Worm (Caenorhabditis elegans) whole organism, L3 larva: ENCODE data around the gene cyp-35B1.

Experiments
- R02D3.7 ChIP-seq: fragments of 150-350 bp; optimal IDR thresholded peaks from 2 replicates; lab custom pipeline; 2014; ENCODE audit warnings: missing biosample characterization, missing genetic modification characterization
- ZK546.5 ChIP-seq: sonication (generic microtip); optimal IDR thresholded peaks from 2 replicates; lab custom pipeline; 2017; ENCODE audit warnings: missing biosample characterization, missing genetic modification characterization
- ama-1 ChIP-seq: fragments of 150-350 bp; optimal IDR thresholded peaks from 2 replicates; lab custom pipeline; 2018
- ceh-16 ChIP-seq: sonication (generic microtip); optimal IDR thresholded peaks from 2 replicates; lab custom pipeline; 2017; ENCODE audit warnings: missing biosample characterization, missing genetic modification characterization
- ceh-28 ChIP-seq: fragments of 150-350 bp; optimal IDR thresholded peaks from 2 replicates; lab custom pipeline; 2014; ENCODE audit warnings: missing biosample characterization, missing genetic modification reagents, missing genetic modification characterization
- ceh-9 ChIP-seq: sonication (generic microtip); optimal IDR thresholded peaks from 2 replicates; lab custom pipeline; 2018; ENCODE audit warnings: missing biosample characterization, missing genetic modification characterization
- daf-12 ChIP-seq: fragments of 150-350 bp; optimal IDR thresholded peaks from 2 replicates; lab custom pipeline; 2014; ENCODE audit warnings: missing biosample characterization, missing genetic modification reagents, missing genetic modification characterization
- egl-27 ChIP-seq: sonication (generic microtip); optimal IDR thresholded peaks from 4 replicates; lab custom pipeline; 2017; ENCODE audit warnings: missing biosample characterization, missing genetic modification reagents, missing genetic modification characterization
- elt-1 ChIP-seq: fragments of 150-350 bp; optimal IDR thresholded peaks from 2 replicates; lab custom pipeline; 2014; ENCODE audit warnings: missing biosample characterization, missing genetic modification characterization
- elt-2 ChIP-seq: sonication (generic microtip); optimal IDR thresholded peaks from 2 replicates; lab custom pipeline; 2016; ENCODE audit warnings: missing genetic modification reagents, mild to moderate bottlenecking, missing genetic modification characterization, missing compliant biosample characterization
- elt-3 ChIP-seq, 3 experiments: fragments of 150-350 bp in 1 of 3; sonication (generic microtip) in 2 of 3; optimal IDR thresholded peaks; 2 replicates in 2 of 3; 4 replicates in 1 of 3; lab custom pipeline; 2014 to 2017; ENCODE audit warnings: missing biosample characterization in 3 of 3, missing genetic modification characterization in 3 of 3
- eor-1 ChIP-seq, 2 experiments: fragments of 150-350 bp; optimal IDR thresholded peaks; 2 replicates each; lab custom pipeline; 2014 to 2018; ENCODE audit warnings: missing biosample characterization in 2 of 2, missing genetic modification characterization in 2 of 2
- fkh-10 ChIP-seq: sonication (generic microtip); optimal IDR thresholded peaks from 2 replicates; lab custom pipeline; 2017; ENCODE audit warnings: missing biosample characterization, missing genetic modification reagents, missing genetic modification characterization
- fos-1 ChIP-seq: fragments of 150-350 bp; optimal IDR thresholded peaks from 2 replicates; lab custom pipeline; 2014; ENCODE audit warnings: missing biosample characterization, missing genetic modification characterization
- hmg-11 ChIP-seq: sonication (generic microtip); optimal IDR thresholded peaks from 2 replicates; lab custom pipeline; 2016; ENCODE audit warnings: missing genetic modification characterization, missing compliant biosample characterization
- jun-1 ChIP-seq: fragments of 150-350 bp; optimal IDR thresholded peaks from 2 replicates; lab custom pipeline; 2014; ENCODE audit warnings: missing biosample characterization, missing genetic modification reagents, missing genetic modification characterization
- lin-15B ChIP-seq: fragments of 150-350 bp; optimal IDR thresholded peaks from 2 replicates; lab custom pipeline; 2014; ENCODE audit warnings: missing biosample characterization, missing genetic modification characterization
- mdl-1 ChIP-seq: fragments of 150-350 bp; optimal IDR thresholded peaks from 2 replicates; lab custom pipeline; 2014; ENCODE audit warnings: missing biosample characterization, missing genetic modification characterization
- mml-1 ChIP-seq: fragments of 150-350 bp; sonication (generic microtip); optimal IDR thresholded peaks from 3 replicates; lab custom pipeline; 2014; ENCODE audit warnings: missing biosample characterization, missing genetic modification characterization
- nfya-1 ChIP-seq: sonication (generic microtip); optimal IDR thresholded peaks from 2 replicates; lab custom pipeline; 2017; ENCODE audit warnings: missing genetic modification characterization, mild to moderate bottlenecking, missing compliant biosample characterization, antibody characterized with exemption, moderate library complexity; ENCODE audit not compliant: insufficient read depth
- nhr-11 ChIP-seq: fragments of 150-350 bp; optimal IDR thresholded peaks from 2 replicates; lab custom pipeline; 2014; ENCODE audit warnings: missing biosample characterization, missing genetic modification characterization
- nhr-12 ChIP-seq: fragments of 150-350 bp; optimal IDR thresholded peaks from 2 replicates; lab custom pipeline; 2014; ENCODE audit warnings: missing biosample characterization, missing genetic modification characterization
- nhr-23 ChIP-seq: fragments of 150-350 bp; optimal IDR thresholded peaks from 2 replicates; lab custom pipeline; 2014; ENCODE audit warnings: missing biosample characterization, missing genetic modification reagents, missing genetic modification characterization
- nhr-237 ChIP-seq: fragments of 150-350 bp; optimal IDR thresholded peaks from 2 replicates; lab custom pipeline; 2014; ENCODE audit warnings: missing biosample characterization, missing genetic modification characterization
- nhr-43 ChIP-seq: sonication (generic microtip); optimal IDR thresholded peaks from 2 replicates; lab custom pipeline; 2016; ENCODE audit warnings: mild to moderate bottlenecking, missing genetic modification characterization, missing compliant biosample characterization; ENCODE audit not compliant: poor library complexity, severe bottlenecking
- nhr-67 ChIP-seq: fragments of 150-350 bp; optimal IDR thresholded peaks from 2 replicates; lab custom pipeline; 2014; ENCODE audit warnings: missing biosample characterization, missing genetic modification characterization
- pha-4 ChIP-seq: fragments of 150-350 bp; optimal IDR thresholded peaks from 2 replicates; lab custom pipeline; 2014; ENCODE audit warnings: missing biosample characterization, missing genetic modification reagents, missing genetic modification characterization
- pqm-1 ChIP-seq: fragments of 150-350 bp; optimal IDR thresholded peaks from 2 replicates; lab custom pipeline; 2017; ENCODE audit warnings: missing biosample characterization, missing genetic modification characterization, inconsistent platforms
- skn-1 ChIP-seq: fragments of 150-350 bp; optimal IDR thresholded peaks from 2 replicates; lab custom pipeline; 2014; ENCODE audit warnings: missing biosample characterization, missing genetic modification characterization
- snpc-4 ChIP-seq: fragments of 150-350 bp; optimal IDR thresholded peaks from 2 replicates; lab custom pipeline; 2014; ENCODE audit warnings: missing biosample characterization, missing genetic modification characterization
- tbx-2 ChIP-seq: sonication (generic microtip); optimal IDR thresholded peaks from 2 replicates; lab custom pipeline; 2016; ENCODE audit warnings: mild to moderate bottlenecking, missing genetic modification characterization, missing compliant biosample characterization
- unc-62 ChIP-seq: fragments of 150-350 bp; sonication (generic microtip); optimal IDR thresholded peaks from 4 replicates; lab custom pipeline; 2014; ENCODE audit warnings: missing biosample characterization, missing genetic modification reagents, missing genetic modification characterization
- zag-1 ChIP-seq: fragments of 150-350 bp; optimal IDR thresholded peaks from 2 replicates; lab custom pipeline; 2014; ENCODE audit warnings: missing biosample characterization, missing genetic modification characterization
- ztf-11 ChIP-seq: fragments of 150-350 bp; optimal IDR thresholded peaks from 2 replicates; lab custom pipeline; 2014; ENCODE audit warnings: missing biosample characterization, missing genetic modification characterization
- ztf-4 ChIP-seq: fragments of 150-350 bp; optimal IDR thresholded peaks from 2 replicates; lab custom pipeline; 2014; ENCODE audit warnings: missing biosample characterization, missing genetic modification characterization

The cyp-35B1 gene

ce11 chrV:3961235-3961634 lies 22.4 kb downstream of the cyp-35B1 start, which contains the start of gene cyp-34A6:
Gene cyp-34A6, minus strand, starts transcription at chrV:3961335.
- TF ChIP-seq pha-4 (tag; lab: Kevin White, UChicago) = peak; percentile 17
- TF ChIP-seq fos-1 = no peak

DNA sequence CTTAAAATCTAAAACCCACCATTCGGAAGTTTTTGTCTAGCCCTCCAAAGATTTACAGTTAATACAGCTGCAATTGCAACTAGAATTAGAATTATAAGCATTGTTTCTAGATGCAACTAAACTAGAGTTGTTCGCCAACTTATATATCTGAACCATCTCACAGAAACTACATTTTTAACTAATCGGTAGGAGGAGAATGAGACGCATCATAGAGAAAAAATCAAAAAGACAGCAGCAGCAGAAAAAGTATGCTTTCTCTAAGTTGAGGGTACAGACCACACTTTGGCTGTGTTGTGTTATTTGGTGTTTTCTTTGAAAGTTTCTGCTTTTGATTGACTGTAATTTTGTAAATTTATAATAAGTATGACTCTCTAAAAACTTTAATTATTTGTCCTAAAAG lies 24.9 kb downstream of the cyp-35B1 start, which contains the start of gene cyp-34A7:
cyp-34A7 (minus strand) TSS at position 101 of the 400 bp plus-strand sequence.
- TF ChIP-seq zag-1 (tag; lab: Kevin White, UChicago) (no peak), ZK546.5 (no peak), ceh-28 (no peak), ceh-9 (tag; lab: Kevin White, UChicago) (no peak), skn-1 (tag; lab: Kevin White, UChicago) (no peak), ztf-4 (tag; lab: Kevin White, UChicago) (no peak), R02D3.7 (tag; lab: Kevin White, UChicago) (no peak), nhr-23 (tag; lab: Kevin White, UChicago) (no peak), fos-1 (no peak), mdl-1 (tag; lab: Kevin White, UChicago) (no peak), snpc-4 (tag; lab: Kevin White, UChicago) (no peak)

- TF ChIP-seq elt-3 (tag; optimal IDR thresholded peaks at IDR 0.05; lab: Kevin White, UChicago) = no peak
- no peak for TF ChIP-seq jun-1
- no peak for TF ChIP-seq egl-27 (tag; lab: Kevin White, UChicago)
- no peak for TF ChIP-seq nhr-67 (tag; lab: Kevin White, UChicago)
- TF ChIP-seq nhr-23 (tag; lab: Kevin White, UChicago) = no peak
- no peak for TF ChIP-seq nhr-237
- no peak for TF ChIP-seq elt-1
- TF ChIP-seq nfya-1 (tag; lab: Kevin White, UChicago) = peak; percentile 1
- no peak for TF ChIP-seq lin-15B
- TF ChIP-seq nhr-12 (tag; lab: Kevin White, UChicago) = no peak
- TF ChIP-seq daf-12 (tag; lab: Kevin White, UChicago) = no peak
- TF ChIP-seq nhr-43 (tag; lab: Kevin White, UChicago) = peak; percentile 9
- no peak for TF ChIP-seq nhr-11 (tag; lab: Kevin White, UChicago)
- TF ChIP-seq, all 47 proteins: peak for 2
These were observed 28.9 kb downstream of the cyp-35B1 start, which contains the start of gene cyp-34A8 for ce11 chrV:3967762-3968161. Gene cyp-34A8, minus strand, starts transcription at chrV:3967823.

DNA sequence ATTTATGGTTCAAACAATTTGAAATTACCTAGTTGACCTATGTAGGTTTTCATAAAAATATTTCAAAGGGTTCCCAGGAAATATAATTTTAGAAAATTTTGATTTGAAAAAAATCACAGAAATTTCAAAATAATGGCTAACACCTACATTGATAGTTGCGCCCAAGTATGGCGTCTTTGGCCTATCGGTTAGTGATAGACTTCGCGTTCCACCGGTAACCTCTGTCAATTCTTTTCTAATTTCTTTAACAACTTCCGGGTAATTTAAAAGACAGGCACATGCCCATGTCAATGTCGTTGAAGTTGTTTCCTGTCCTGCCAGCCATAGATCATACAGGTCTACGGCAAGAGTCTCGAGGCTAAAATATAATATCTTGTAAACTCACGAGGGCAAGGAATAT lies 30.1 kb downstream of the cyp-35B1 start:
- TF ChIP-seq fkh-10 (GFP tag; lab: Kevin White, UChicago) (no peak), egl-27 (tag; lab: Kevin White, UChicago) (no peak), unc-62 (GFP tag; lab: Kevin White, UChicago) (no peak), elt-3 (tag; optimal IDR thresholded peaks at IDR 0.05; lab: Kevin White, UChicago) (no peak), ceh-28 (no peak), ama-1 (lab: Kevin White, UChicago) (no peak), hmg-11 (no peak), nhr-23 (tag; lab: Kevin White, UChicago) (no peak), mml-1 (no peak), tbx-2 (tag; lab: Kevin White, UChicago) (no peak), zag-1 (tag; lab: Kevin White, UChicago) (no peak), daf-12 (tag; lab: Kevin White, UChicago) (no peak), elt-2 (tag; lab: Kevin White, UChicago) (no peak), nfya-1 (tag; lab: Kevin White, UChicago) (no peak), mdl-1 (tag; lab: Kevin White, UChicago) (no peak), eor-1 (tag; optimal IDR thresholded peaks at IDR 0.05; lab: Kevin White, UChicago) (no peak), pha-4 (tag; lab: Kevin White, UChicago) (no peak)

DNA sequence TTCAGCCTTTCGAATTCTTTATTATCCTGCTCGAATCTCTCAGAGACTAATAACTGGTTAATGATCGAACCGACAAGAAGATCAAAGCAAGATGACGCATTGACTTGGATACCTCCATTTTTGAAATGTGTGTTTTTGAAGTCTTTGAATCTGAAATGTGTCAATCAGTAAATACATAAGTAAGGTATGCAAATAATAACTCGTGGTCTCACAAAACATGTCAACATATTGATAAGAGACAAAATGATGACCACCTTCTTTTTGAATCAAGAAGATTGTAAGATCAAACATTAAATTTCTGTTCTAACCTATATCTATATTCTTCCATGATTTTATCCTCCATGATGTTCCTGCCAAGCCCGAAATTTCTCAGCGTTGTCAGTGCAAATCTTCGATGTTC lies 30.8 kb downstream of the cyp-35B1 start:
- TF ChIP-seq nhr-11 (tag; lab: Kevin White, UChicago) (no peak), elt-2 (tag; lab: Kevin White, UChicago) (peak; percentile 23), zag-1 (tag; lab: Kevin White, UChicago) (no peak)

DNA sequence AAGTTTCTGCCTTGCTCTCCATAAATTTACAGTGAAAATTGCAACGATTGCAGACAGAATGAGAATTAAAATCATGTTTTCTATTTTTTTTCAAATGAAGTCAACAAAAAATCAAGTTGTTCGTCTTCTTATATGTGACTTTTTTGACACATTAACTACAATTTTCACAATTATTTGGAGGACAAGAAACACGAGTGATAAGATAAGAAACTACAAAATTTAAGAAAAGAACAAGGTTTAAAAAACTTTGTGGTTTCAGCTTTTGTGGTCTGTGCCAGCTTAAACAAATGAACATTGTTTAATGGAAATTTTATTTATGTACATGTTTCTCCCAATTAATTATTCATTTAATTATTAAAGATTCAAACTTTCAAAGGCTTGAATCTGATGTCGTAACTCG lies 31.6 kb downstream of the cyp-35B1 start, which contains the start of gene cyp-34A9:
cyp-34A9 (minus strand) TSS at position 131 of the 400 bp plus-strand sequence.
- TF ChIP-seq nfya-1 (tag; lab: Kevin White, UChicago) (no peak), ceh-16 (tag; lab: Kevin White, UChicago) (no peak), ceh-28 (no peak), fkh-10 (GFP tag; lab: Kevin White, UChicago) (no peak), pqm-1 (peak; percentile 71), nhr-67 (tag; lab: Kevin White, UChicago) (no peak), ama-1 (lab: Kevin White, UChicago) (no peak), jun-1 (no peak), pha-4 (tag; lab: Kevin White, UChicago) (peak; percentile 10), elt-2 (tag; lab: Kevin White, UChicago) (peak; percentile 80), ztf-11 (tag; lab: Kevin White, UChicago) (no peak), unc-62 (GFP tag; lab: Kevin White, UChicago) (no peak), egl-27 (tag; lab: Kevin White, UChicago) (no peak)
